Fruit fly (Drosophila melanogaster) whole organism, embryonic: ENCODE measurements around the gene CG3097.

Source experiments
- Atf-2 ChIP-seq: fragments of 200-800 bp; sonication (Bioruptor generic); optimal IDR thresholded peaks from 2 replicates; lab custom pipeline; 2016; ENCODE audit warnings: missing biosample characterization, missing genetic modification characterization
- Atf6 ChIP-seq: fragments of 200-800 bp; sonication (Bioruptor generic); IDR thresholded peaks from 2 replicates; pipeline ENCODE4 v1.3.6; 2022; ENCODE audit warnings: missing biosample characterization, missing genetic modification characterization
- Bteb2 ChIP-seq: fragments of 200-800 bp; sonication (Bioruptor generic); optimal IDR thresholded peaks from 2 replicates; lab custom pipeline; 2016; ENCODE audit warnings: missing biosample characterization, missing genetic modification characterization
- CG11696 ChIP-seq: fragments of 200-800 bp; sonication (Bioruptor generic); IDR thresholded peaks from 2 replicates; pipeline ENCODE4 v1.3.6; 2022; ENCODE audit warnings: missing biosample characterization, missing genetic modification characterization
- CG12219 ChIP-seq: fragments of 200-800 bp; sonication (Bioruptor generic); optimal IDR thresholded peaks from 3 replicates; lab custom pipeline; 2018; ENCODE audit warnings: missing biosample characterization, mild to moderate bottlenecking, missing genetic modification characterization
- CG12236 ChIP-seq: fragments of 200-800 bp; sonication (Bioruptor generic); optimal IDR thresholded peaks from 2 replicates; lab custom pipeline; 2016; ENCODE audit warnings: missing biosample characterization, missing genetic modification characterization
- CG12391 ChIP-seq: fragments of 200-800 bp; sonication (Bioruptor generic); optimal IDR thresholded peaks from 3 replicates; lab custom pipeline; 2018; ENCODE audit warnings: missing biosample characterization, mild to moderate bottlenecking, missing genetic modification characterization, moderate library complexity
- CG13287 ChIP-seq: fragments of 200-800 bp; sonication (Bioruptor generic); IDR thresholded peaks from 2 replicates; pipeline ENCODE4 v1.3.6; 2022; ENCODE audit warnings: missing biosample characterization, missing genetic modification characterization; ENCODE audit not compliant: partially characterized antibody
- CG14965 ChIP-seq: fragments of 200-800 bp; sonication (Bioruptor generic); optimal IDR thresholded peaks from 2 replicates; lab custom pipeline; 2016; ENCODE audit warnings: missing biosample characterization, missing genetic modification characterization, borderline replicate concordance
- CG16863 ChIP-seq: fragments of 200-800 bp; sonication (Bioruptor generic); optimal IDR thresholded peaks from 3 replicates; lab custom pipeline; 2016; ENCODE audit warnings: missing biosample characterization, missing genetic modification characterization
- CG18011 ChIP-seq: fragments of 200-800 bp; sonication (Bioruptor generic); optimal IDR thresholded peaks from 2 replicates; lab custom pipeline; 2017; ENCODE audit warnings: missing biosample characterization, missing genetic modification characterization, mild to moderate bottlenecking, moderate library complexity, missing genotype
- CG18262 ChIP-seq: fragments of 200-800 bp; optimal IDR thresholded peaks from 3 replicates; lab custom pipeline; 2019; ENCODE audit warnings: missing biosample characterization, mild to moderate bottlenecking, missing genetic modification characterization, moderate library complexity
- CG3163 ChIP-seq: fragments of 200-800 bp; sonication (Bioruptor generic); optimal IDR thresholded peaks from 3 replicates; lab custom pipeline; 2016; ENCODE audit warnings: missing biosample characterization, missing genetic modification characterization
- CG42726 ChIP-seq: fragments of 200-800 bp; sonication (Bioruptor generic); IDR thresholded peaks from 2 replicates; pipeline ENCODE4 v1.3.6; 2022; ENCODE audit warnings: missing biosample characterization, missing genetic modification characterization; ENCODE audit not compliant: partially characterized antibody
- CG4820 ChIP-seq: fragments of 200-800 bp; sonication (Bioruptor generic); optimal IDR thresholded peaks from 3 replicates; lab custom pipeline; 2016; ENCODE audit warnings: missing biosample characterization, missing genetic modification characterization
- CG6791 ChIP-seq: fragments of 200-800 bp; sonication (Bioruptor generic); IDR thresholded peaks from 3 replicates; pipeline ENCODE4 v1.3.6; 2022; ENCODE audit warnings: missing biosample characterization, missing genetic modification characterization; ENCODE audit not compliant: partially characterized antibody
- CG8765 ChIP-seq: fragments of 200-800 bp; sonication (Bioruptor generic); IDR thresholded peaks from 2 replicates; pipeline ENCODE4 v1.3.6; 2022; ENCODE audit warnings: missing biosample characterization, missing genetic modification characterization
- CG8944 ChIP-seq: fragments of 200-800 bp; sonication (Bioruptor generic); optimal IDR thresholded peaks from 3 replicates; lab custom pipeline; 2016; ENCODE audit warnings: missing biosample characterization, missing genetic modification characterization
- CG9797 ChIP-seq: fragments of 200-800 bp; sonication (Bioruptor generic); optimal IDR thresholded peaks from 3 replicates; lab custom pipeline; 2018; ENCODE audit warnings: missing biosample characterization, mild to moderate bottlenecking, missing genetic modification characterization
- CG9932 ChIP-seq: fragments of 200-800 bp; sonication (Bioruptor generic); IDR thresholded peaks from 2 replicates; pipeline ENCODE4 v1.3.6; 2022; ENCODE audit warnings: missing biosample characterization, missing genetic modification characterization
- CTCF ChIP-seq: fragments of 200-800 bp; sonication (Bioruptor generic); optimal IDR thresholded peaks from 2 replicates; lab custom pipeline; 2017; ENCODE audit warnings: missing biosample characterization, mild to moderate bottlenecking, missing genetic modification characterization, moderate library complexity
- CrebB ChIP-seq: fragments of 200-800 bp; sonication (Bioruptor generic); optimal IDR thresholded peaks from 3 replicates; lab custom pipeline; 2018; ENCODE audit warnings: missing biosample characterization, mild to moderate bottlenecking, missing genetic modification characterization
- D19A ChIP-seq: fragments of 200-800 bp; optimal IDR thresholded peaks from 3 replicates; lab custom pipeline; 2019; ENCODE audit warnings: missing biosample characterization, mild to moderate bottlenecking, missing genetic modification characterization, moderate library complexity
- Eip74EF ChIP-seq, 2 experiments: fragments of 200-800 bp in 1 of 2; fragments of >200 bp in 1 of 2; sonication (Bioruptor generic) in 1 of 2; optimal IDR thresholded peaks; 2 replicates each; lab custom pipeline; 2017 to 2019; ENCODE audit warnings: missing biosample characterization in 2 of 2, missing genetic modification characterization in 2 of 2, mild to moderate bottlenecking in 1 of 2, moderate library complexity in 1 of 2
- HHEX ChIP-seq: fragments of 200-800 bp; sonication (Bioruptor generic); optimal IDR thresholded peaks from 3 replicates; lab custom pipeline; 2017; ENCODE audit warnings: missing biosample characterization, mild to moderate bottlenecking, missing genetic modification characterization, missing genetic modification reagents
- Hr39 ChIP-seq: fragments of >200 bp; optimal IDR thresholded peaks from 2 replicates; lab custom pipeline; 2017
- Mrtf ChIP-seq: fragments of 200-800 bp; sonication (Bioruptor generic); IDR thresholded peaks from 3 replicates; pipeline ENCODE4 v1.3.6; 2022; ENCODE audit warnings: missing biosample characterization, missing genetic modification characterization
- Nf-YC ChIP-seq: fragments of 200-800 bp; optimal IDR thresholded peaks from 3 replicates; lab custom pipeline; 2019; ENCODE audit warnings: missing biosample characterization, mild to moderate bottlenecking, missing genetic modification characterization, moderate library complexity
- Optix ChIP-seq: fragments of 200-800 bp; sonication (Bioruptor generic); IDR thresholded peaks from 3 replicates; pipeline ENCODE4 v1.3.6; 2022; ENCODE audit warnings: missing biosample characterization, missing genetic modification characterization
- Side ChIP-seq: fragments of 200-800 bp; sonication (Bioruptor generic); optimal IDR thresholded peaks from 2 replicates; lab custom pipeline; 2016; ENCODE audit warnings: missing biosample characterization, missing genetic modification characterization
- TFAM ChIP-seq: fragments of 200-800 bp; sonication (Bioruptor generic); optimal IDR thresholded peaks from 2 replicates; lab custom pipeline; 2017; ENCODE audit warnings: missing biosample characterization, missing genetic modification characterization, inconsistent platforms
- Taf1 ChIP-seq: fragments of 200-800 bp; sonication (Bioruptor generic); IDR thresholded peaks from 2 replicates; pipeline ENCODE4 v1.3.6; 2022; ENCODE audit warnings: missing biosample characterization, missing genetic modification characterization
- Tbp ChIP-seq: fragments of >200 bp; optimal IDR thresholded peaks from 2 replicates; lab custom pipeline; 2018; ENCODE audit warnings: missing biosample characterization, missing genetic modification characterization
- amos ChIP-seq: fragments of 200-800 bp; sonication (Bioruptor generic); IDR thresholded peaks from 2 replicates; pipeline ENCODE4 v1.3.6; 2022; ENCODE audit warnings: missing biosample characterization, missing genetic modification characterization; ENCODE audit not compliant: partially characterized antibody
- ap ChIP-seq: fragments of 200-800 bp; sonication (Bioruptor generic); IDR thresholded peaks from 2 replicates; pipeline ENCODE4 v1.3.6; 2022; ENCODE audit warnings: missing biosample characterization, missing genetic modification characterization
- bigmax ChIP-seq: fragments of 200-800 bp; sonication (Bioruptor generic); optimal IDR thresholded peaks from 2 replicates; lab custom pipeline; 2018; ENCODE audit warnings: missing biosample characterization, mild to moderate bottlenecking, missing genetic modification characterization
- crp ChIP-seq, 2 experiments: fragments of 200-800 bp; sonication (Bioruptor generic); optimal IDR thresholded peaks; 2 replicates in 1 of 2; 3 replicates in 1 of 2; lab custom pipeline; 2017; ENCODE audit warnings: missing biosample characterization in 2 of 2, missing genetic modification characterization in 2 of 2, mild to moderate bottlenecking in 1 of 2, moderate library complexity in 1 of 2
- dpn ChIP-seq, 2 experiments: fragments of 200-800 bp; sonication (Bioruptor generic); optimal IDR thresholded peaks; 3 replicates each; lab custom pipeline; 2016; ENCODE audit warnings: missing biosample characterization in 2 of 2, missing genetic modification characterization in 2 of 2
- insv ChIP-seq, 2 experiments: fragments of 200-800 bp; sonication (Bioruptor generic); optimal IDR thresholded peaks; 3 replicates each; lab custom pipeline; 2016 to 2018; ENCODE audit warnings: missing biosample characterization in 2 of 2, missing genetic modification characterization in 2 of 2
- lab ChIP-seq: fragments of 200-800 bp; sonication (Bioruptor generic); optimal IDR thresholded peaks from 3 replicates; lab custom pipeline; 2017; ENCODE audit warnings: missing biosample characterization, missing genetic modification characterization, mild to moderate bottlenecking, moderate library complexity, missing genetic modification reagents
- mam ChIP-seq: fragments of 200-800 bp; sonication (Bioruptor generic); optimal IDR thresholded peaks from 3 replicates; lab custom pipeline; 2016; ENCODE audit warnings: missing biosample characterization, missing genetic modification characterization
- mld ChIP-seq: fragments of 200-800 bp; sonication (Bioruptor generic); IDR thresholded peaks from 3 replicates; pipeline ENCODE4 v1.3.6; 2022; ENCODE audit warnings: missing biosample characterization, missing genetic modification characterization; ENCODE audit not compliant: partially characterized antibody
- nerfin-1 ChIP-seq: fragments of 200-800 bp; sonication (Bioruptor generic); optimal IDR thresholded peaks from 3 replicates; lab custom pipeline; 2019; ENCODE audit warnings: missing biosample characterization, mild to moderate bottlenecking, missing genetic modification characterization, moderate library complexity
- otp ChIP-seq: fragments of 200-800 bp; sonication (Bioruptor generic); IDR thresholded peaks from 3 replicates; pipeline ENCODE4, ENCODE4 v1.3.6; 2022; ENCODE audit warnings: missing biosample characterization, missing genetic modification characterization
- phol ChIP-seq: fragments of 200-800 bp; sonication (Bioruptor generic); optimal IDR thresholded peaks from 3 replicates; lab custom pipeline; 2018; ENCODE audit warnings: missing biosample characterization, mild to moderate bottlenecking, missing genetic modification characterization, moderate library complexity
- sd ChIP-seq: fragments of 200-800 bp; sonication (Bioruptor generic); optimal IDR thresholded peaks from 3 replicates; lab custom pipeline; 2018; ENCODE audit warnings: missing biosample characterization, mild to moderate bottlenecking, missing genetic modification characterization, moderate library complexity
- seq ChIP-seq: fragments of 200-800 bp; sonication (Bioruptor generic); IDR thresholded peaks from 2 replicates; pipeline ENCODE4 v1.3.6; 2022; ENCODE audit warnings: missing biosample characterization, missing genetic modification characterization
- stwl ChIP-seq: fragments of 200-800 bp; sonication (Bioruptor generic); optimal IDR thresholded peaks from 3 replicates; lab custom pipeline; 2018; ENCODE audit warnings: missing biosample characterization, mild to moderate bottlenecking, missing genetic modification characterization, moderate library complexity
- tgo ChIP-seq: fragments of 200-800 bp; sonication (Bioruptor generic); IDR thresholded peaks from 3 replicates; pipeline ENCODE4 v1.3.6; 2022; ENCODE audit warnings: missing biosample characterization, missing genetic modification characterization
- yki ChIP-seq: fragments of >200 bp; optimal IDR thresholded peaks from 3 replicates; lab custom pipeline; 2018
- zfh2 ChIP-seq: fragments of 200-800 bp; sonication (Bioruptor generic); optimal IDR thresholded peaks from 2 replicates; lab custom pipeline; 2016; ENCODE audit warnings: missing biosample characterization, missing genetic modification characterization

CG3097 gene

DNA sequence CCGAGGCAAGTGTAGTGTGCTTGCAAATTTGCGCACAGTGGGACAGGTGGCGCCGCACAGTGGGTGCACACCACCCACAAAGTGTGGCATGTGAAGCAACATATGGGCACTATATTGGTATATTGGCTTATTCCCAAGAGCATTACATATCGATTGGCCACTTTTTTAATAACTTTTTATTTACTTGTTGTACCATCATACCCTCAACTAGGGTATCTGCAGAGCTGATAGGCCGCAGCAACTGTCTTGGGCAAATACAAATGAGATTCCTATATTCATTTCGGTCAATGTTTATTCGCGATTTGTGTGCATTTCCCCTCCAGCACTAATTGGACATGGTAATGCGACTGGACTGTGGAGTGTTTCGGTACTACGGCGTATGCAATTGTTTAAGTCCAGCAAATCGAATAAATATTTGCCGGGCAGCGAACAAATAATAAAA is 45.8 kb downstream of the CG3097 start (continued):
- TF ChIP-seq bigmax (GFP tag; lab: Kevin White, UChicago) = no peak
- no peak for TF ChIP-seq CG13287
- TF ChIP-seq CG9797 (GFP tag; lab: Kevin White, UChicago) = no peak
- TF ChIP-seq CG8765 (GFP tag; lab: Robert Waterston, UW) = peak; percentile 37; the same call in 1 of the 2 replicates
- peak; percentile 10 for TF ChIP-seq zfh2 (GFP tag; lab: Kevin White, UChicago)
- TF ChIP-seq dpn (GFP tag; optimal IDR thresholded peaks at IDR 0.05; lab: Kevin White, UChicago) = peak; percentile 32 to 46
- no peak for TF ChIP-seq Bteb2 (GFP tag; lab: Kevin White, UChicago)
- peak; percentile 51 for TF ChIP-seq nerfin-1 (tag; lab: Kevin White, UChicago)
- TF ChIP-seq CG8944 (GFP tag; lab: Kevin White, UChicago) = peak; percentile 65
- no peak for TF ChIP-seq insv (GFP tag; optimal IDR thresholded peaks at IDR 0.05; lab: Kevin White, UChicago)
- TF ChIP-seq phol (tag; lab: Kevin White, UChicago) = peak; percentile 46
- TF ChIP-seq CTCF (GFP tag; lab: Kevin White, UChicago) = peak; percentile 23
- no peak for TF ChIP-seq Atf6
- TF ChIP-seq Hr39 (lab: Kevin White, UChicago) = no peak
- peak; percentile 26 for TF ChIP-seq CG12236 (GFP tag; lab: Kevin White, UChicago)
- peak; percentile 53 for TF ChIP-seq lab
- peak; percentile 40 for TF ChIP-seq CG18262 (tag; lab: Kevin White, UChicago)
- peak; percentile 42; the same call in 1 of the 3 replicates for TF ChIP-seq otp (GFP tag; lab: Robert Waterston, UW)
- TF ChIP-seq CG16863 (GFP tag; lab: Kevin White, UChicago) = peak; percentile 21
- TF ChIP-seq seq (GFP tag; lab: Robert Waterston, UW) = no peak; the same call in 1 of the 2 replicates
- peak; percentile 23 for TF ChIP-seq CG4820 (GFP tag; lab: Kevin White, UChicago)
- no peak for TF ChIP-seq CG42726 (GFP tag; lab: Robert Waterston, UW)
- no peak for TF ChIP-seq yki (lab: Kevin White, UChicago)
- TF ChIP-seq CG3163 = no peak
- TF ChIP-seq Nf-YC (tag; lab: Kevin White, UChicago) = no peak
- 0 out of 2 replicates have a peak, but pooled peaks have one; percentile 55 for TF ChIP-seq ap
- no peak for TF ChIP-seq mld (GFP tag; lab: Robert Waterston, UW)
- peak; percentile 32 for TF ChIP-seq CG12391 (tag; lab: Kevin White, UChicago)
- TF ChIP-seq HHEX (GFP tag; lab: Kevin White, UChicago) = peak; percentile 28
- no peak for TF ChIP-seq TFAM (GFP tag; lab: Kevin White, UChicago)
- no peak for TF ChIP-seq sd (tag; lab: Kevin White, UChicago)
- TF ChIP-seq CG12219 (GFP tag; lab: Kevin White, UChicago) = peak; percentile 39
- no peak for TF ChIP-seq CG18011
- no peak for TF ChIP-seq Taf1 (GFP tag; lab: Robert Waterston, UW)
- TF ChIP-seq CrebB (tag; lab: Kevin White, UChicago) = no peak
- TF ChIP-seq amos (GFP tag; lab: Robert Waterston, UW) = no peak
- TF ChIP-seq Atf-2 = peak; percentile 33
- peak; percentile 38; the same call in 1 of the 3 replicates for TF ChIP-seq tgo (GFP tag; lab: Robert Waterston, UW)
- TF ChIP-seq CG11696 = no peak
- TF ChIP-seq Mrtf = peak; percentile 44; the same call in 1 of the 3 replicates
- TF ChIP-seq CG14965 (GFP tag; lab: Kevin White, UChicago) = peak; percentile 8
- peak; percentile 49 for TF ChIP-seq mam (GFP tag; lab: Kevin White, UChicago)
- TF ChIP-seq Eip74EF (GFP tag; optimal IDR thresholded peaks at IDR 0.05; lab: Kevin White, UChicago) = peak in 1 of 2 experiments; percentile 51
- TF ChIP-seq D19A (tag; lab: Kevin White, UChicago) = peak; percentile 32
- no peak for TF ChIP-seq stwl (tag; lab: Kevin White, UChicago)
- no peak for TF ChIP-seq Side
- 0 out of 2 replicates have a peak, but pooled peaks have one; percentile 20 for TF ChIP-seq CG9932 (GFP tag; lab: Robert Waterston, UW)
- peak in 1 of 2 experiments; percentile 7 for TF ChIP-seq crp (GFP tag; optimal IDR thresholded peaks at IDR 0.05; lab: Kevin White, UChicago)
- peak; percentile 56; the same call in 1 of the 3 replicates for TF ChIP-seq Optix (GFP tag; lab: Robert Waterston, UW)
- no peak for TF ChIP-seq CG6791 (GFP tag; lab: Robert Waterston, UW)
- no peak for TF ChIP-seq Tbp (GFP tag; lab: Kevin White, UChicago)
